Worm (Caenorhabditis elegans) whole organism, young adult: ENCODE measurements around the gene sra-32.

Experiments
- F10E7.11 ChIP-seq: sonication (generic microtip); optimal IDR thresholded peaks from 2 replicates; lab custom pipeline; 2017; ENCODE audit warnings: mild to moderate bottlenecking, missing genetic modification characterization, moderate library complexity, missing compliant biosample characterization
- F22D6.2 ChIP-seq: sonication (generic microtip); optimal IDR thresholded peaks from 2 replicates; lab custom pipeline; 2016; ENCODE audit warnings: mild to moderate bottlenecking, missing genetic modification characterization, missing compliant biosample characterization
- F23B12.7 ChIP-seq: sonication (generic microtip); optimal IDR thresholded peaks from 2 replicates; lab custom pipeline; 2017; ENCODE audit warnings: missing genetic modification characterization, mild to moderate bottlenecking, missing compliant biosample characterization, antibody characterized with exemption, moderate library complexity; ENCODE audit not compliant: insufficient read depth
- F33H1.4 ChIP-seq: fragments of 200-800 bp; sonication (Bioruptor generic); IDR thresholded peaks from 2 replicates; pipeline ENCODE4 v1.3.6; 2022; ENCODE audit warnings: missing genetic modification reagents, missing genetic modification characterization, missing compliant biosample characterization
- F39B2.1 ChIP-seq: fragments of 200-800 bp; sonication (Bioruptor generic); IDR thresholded peaks from 2 replicates; pipeline ENCODE4 v1.3.6; 2022; ENCODE audit warnings: missing genetic modification reagents, missing genetic modification characterization, missing compliant biosample characterization
- F52B5.7 ChIP-seq: sonication (generic microtip); optimal IDR thresholded peaks from 2 replicates; lab custom pipeline; 2016; ENCODE audit warnings: mild to moderate bottlenecking, missing genetic modification characterization, missing compliant biosample characterization
- F55B11.4 ChIP-seq: sonication (generic microtip); optimal IDR thresholded peaks from 2 replicates; lab custom pipeline; 2016; ENCODE audit warnings: missing compliant biosample characterization, missing genetic modification characterization, borderline replicate concordance; ENCODE audit not compliant: insufficient read depth
- K11D2.4 ChIP-seq: fragments of 200-800 bp; sonication (Bioruptor generic); IDR thresholded peaks from 2 replicates; pipeline ENCODE4 v1.3.6; 2022; ENCODE audit warnings: missing genetic modification reagents, missing genetic modification characterization, missing compliant biosample characterization
- T07F8.4 ChIP-seq: sonication (generic microtip); optimal IDR thresholded peaks from 2 replicates; lab custom pipeline; 2016; ENCODE audit warnings: mild to moderate bottlenecking, missing genetic modification characterization, moderate library complexity, missing compliant biosample characterization
- Y53F4B.3 ChIP-seq: fragments of 200-800 bp; sonication (Bioruptor generic); IDR thresholded peaks from 2 replicates; pipeline ENCODE4 v1.3.6; 2022; ENCODE audit warnings: missing genetic modification reagents, missing genetic modification characterization, missing compliant biosample characterization
- Y53G8AR.9 ChIP-seq: fragments of 200-800 bp; sonication (Bioruptor generic); conservative IDR thresholded peaks from 2 replicates; pipeline ENCODE4 v1.3.6; 2022; ENCODE audit warnings: missing genetic modification reagents, missing genetic modification characterization, missing compliant biosample characterization
- Y56A3A.18 ChIP-seq: fragments of 200-800 bp; sonication (Bioruptor generic); IDR thresholded peaks from 2 replicates; pipeline ENCODE4 v1.3.6; 2022; ENCODE audit warnings: missing genetic modification reagents, missing genetic modification characterization, missing compliant biosample characterization
- Y95B8A.8 ChIP-seq: fragments of 200-800 bp; sonication (Bioruptor generic); IDR thresholded peaks from 2 replicates; pipeline ENCODE4 v1.3.6; 2022; ENCODE audit warnings: missing genetic modification reagents, missing genetic modification characterization, missing compliant biosample characterization
- ZK185.1 ChIP-seq: sonication (generic microtip); optimal IDR thresholded peaks from 2 replicates; lab custom pipeline; 2016; ENCODE audit warnings: mild to moderate bottlenecking, missing genetic modification characterization, missing compliant biosample characterization; ENCODE audit not compliant: poor library complexity, severe bottlenecking
- athp-1 ChIP-seq: sonication (generic microtip); optimal IDR thresholded peaks from 2 replicates; lab custom pipeline; 2017; ENCODE audit warnings: mild to moderate bottlenecking, missing genetic modification characterization, missing compliant biosample characterization
- attf-6 ChIP-seq: fragments of 200-800 bp; sonication (Bioruptor generic); IDR thresholded peaks from 2 replicates; pipeline ENCODE4 v1.3.6; 2022; ENCODE audit warnings: missing genetic modification reagents, missing genetic modification characterization, missing compliant biosample characterization
- cebp-2 ChIP-seq: fragments of 200-800 bp; sonication (Bioruptor generic); IDR thresholded peaks from 2 replicates; pipeline ENCODE4 v1.3.6; 2022; ENCODE audit warnings: missing genetic modification characterization, missing compliant biosample characterization
- ceh-40 ChIP-seq: fragments of 200-800 bp; sonication (Bioruptor generic); IDR thresholded peaks from 2 replicates; pipeline ENCODE4 v1.3.6; 2022; ENCODE audit warnings: missing genetic modification characterization, missing compliant biosample characterization
- ceh-58 ChIP-seq: fragments of 200-800 bp; sonication (Bioruptor generic); IDR thresholded peaks from 2 replicates; pipeline ENCODE4 v1.3.6; 2022; ENCODE audit warnings: missing genetic modification characterization, missing compliant biosample characterization
- ceh-79 ChIP-seq: sonication (generic microtip); optimal IDR thresholded peaks from 2 replicates; lab custom pipeline; 2017; ENCODE audit warnings: mild to moderate bottlenecking, missing genetic modification characterization, missing compliant biosample characterization
- ceh-91 ChIP-seq: fragments of 200-800 bp; sonication (Bioruptor generic); IDR thresholded peaks from 2 replicates; pipeline ENCODE4 v1.3.6; 2022; ENCODE audit warnings: missing genetic modification reagents, missing genetic modification characterization, missing compliant biosample characterization
- chd-7 ChIP-seq: sonication (generic microtip); optimal IDR thresholded peaks from 2 replicates; lab custom pipeline; 2016; ENCODE audit warnings: mild to moderate bottlenecking, missing genetic modification characterization, moderate library complexity, missing compliant biosample characterization
- dpl-1 ChIP-seq: fragments of 150-350 bp; optimal IDR thresholded peaks from 2 replicates; lab custom pipeline; 2014; ENCODE audit warnings: missing biosample characterization, missing genetic modification reagents, missing genetic modification characterization
- egl-44 ChIP-seq: fragments of 200-800 bp; sonication (Bioruptor generic); IDR thresholded peaks from 2 replicates; pipeline ENCODE4 v1.3.6; 2022; ENCODE audit warnings: missing genetic modification reagents, missing genetic modification characterization, missing compliant biosample characterization
- hlh-26 ChIP-seq: fragments of 200-800 bp; sonication (Bioruptor generic); conservative IDR thresholded peaks from 2 replicates; pipeline ENCODE4 v1.3.6; 2022; ENCODE audit warnings: missing genetic modification reagents, missing genetic modification characterization, missing compliant biosample characterization
- hmg-20 ChIP-seq: fragments of 200-800 bp; sonication (Bioruptor generic); IDR thresholded peaks from 2 replicates; pipeline ENCODE4 v1.3.6; 2022; ENCODE audit warnings: missing genetic modification reagents, missing genetic modification characterization, missing compliant biosample characterization
- hsf-1 ChIP-seq: fragments of 200-800 bp; sonication (Bioruptor generic); IDR thresholded peaks from 2 replicates; pipeline ENCODE4 v1.3.6; 2022; ENCODE audit warnings: missing genetic modification reagents, missing genetic modification characterization, missing compliant biosample characterization
- lin-35 ChIP-seq, 3 experiments: fragments of 150-350 bp in 2 of 3; sonication (generic microtip) in 1 of 3; optimal IDR thresholded peaks; 2 replicates each; lab custom pipeline; 2014 to 2018; ENCODE audit warnings: missing biosample characterization in 3 of 3, missing genetic modification characterization in 3 of 3, missing genetic modification reagents in 3 of 3
- lin-40 ChIP-seq: sonication (generic microtip); optimal IDR thresholded peaks from 2 replicates; lab custom pipeline; 2016; ENCODE audit warnings: missing genetic modification characterization, mild to moderate bottlenecking, missing compliant biosample characterization, missing genotype, missing genetic modification reagents
- lir-1 ChIP-seq: fragments of 200-800 bp; sonication (Bioruptor generic); conservative IDR thresholded peaks from 2 replicates; pipeline ENCODE4 v1.3.6; 2022; ENCODE audit warnings: missing genetic modification reagents, missing genetic modification characterization, missing compliant biosample characterization
- madf-3 ChIP-seq: fragments of 200-800 bp; sonication (Bioruptor generic); IDR thresholded peaks from 2 replicates; pipeline ENCODE4 v1.3.6; 2022; ENCODE audit warnings: missing genetic modification reagents, missing genetic modification characterization, missing compliant biosample characterization
- nfya-2 ChIP-seq: fragments of 200-800 bp; sonication (Bioruptor generic); IDR thresholded peaks from 2 replicates; pipeline ENCODE4 v1.3.6; 2022; ENCODE audit warnings: missing genetic modification reagents, missing genetic modification characterization, missing compliant biosample characterization
- nhr-80 ChIP-seq: sonication (generic microtip); optimal IDR thresholded peaks from 2 replicates; lab custom pipeline; 2016; ENCODE audit warnings: missing genetic modification characterization, missing compliant biosample characterization
- pbrm-1 ChIP-seq: fragments of 200-800 bp; sonication (Bioruptor generic); IDR thresholded peaks from 2 replicates; pipeline ENCODE4 v1.3.6; 2022; ENCODE audit warnings: missing genetic modification reagents, missing genetic modification characterization, missing compliant biosample characterization
- rpc-1 ChIP-seq, 2 experiments: fragments of 150-350 bp in 1 of 2; sonication (generic microtip) in 1 of 2; optimal IDR thresholded peaks; 2 replicates each; lab custom pipeline; 2014 to 2018; ENCODE audit warnings: missing biosample characterization in 1 of 2, missing genetic modification characterization in 1 of 2, missing genetic modification reagents in 1 of 2, missing genotype in 1 of 2
- sdz-38 ChIP-seq: sonication (generic microtip); optimal IDR thresholded peaks from 2 replicates; lab custom pipeline; 2016; ENCODE audit warnings: missing genotype, missing genetic modification characterization, missing compliant biosample characterization
- snpc-4 ChIP-seq, 5 experiments: fragments of 150-350 bp in 1 of 5; sonication (generic microtip) in 4 of 5; optimal IDR thresholded peaks; 2 replicates each; lab custom pipeline; 2014 to 2018; ENCODE audit warnings: missing genetic modification characterization in 5 of 5, missing biosample characterization in 3 of 5, antibody characterized with exemption in 2 of 5, mild to moderate bottlenecking in 2 of 5, missing compliant biosample characterization in 2 of 5, missing genotype in 2 of 5, moderate library complexity in 2 of 5, missing genetic modification reagents in 1 of 5
- sptf-2 ChIP-seq: fragments of 200-800 bp; sonication (Bioruptor generic); optimal IDR thresholded peaks from 2 replicates; lab custom pipeline; 2018; ENCODE audit warnings: mild to moderate bottlenecking, missing genetic modification characterization, missing compliant biosample characterization
- unc-130 ChIP-seq: sonication (generic microtip); optimal IDR thresholded peaks from 2 replicates; lab custom pipeline; 2016; ENCODE audit warnings: missing genetic modification reagents, missing genetic modification characterization, missing compliant biosample characterization
- unc-62 ChIP-seq: fragments of 150-350 bp; optimal IDR thresholded peaks from 2 replicates; lab custom pipeline; 2014; ENCODE audit warnings: missing biosample characterization, missing genetic modification reagents, missing genetic modification characterization
- ztf-22 ChIP-seq: fragments of 200-800 bp; sonication (Bioruptor generic); optimal IDR thresholded peaks from 2 replicates; lab custom pipeline; 2018; ENCODE audit warnings: mild to moderate bottlenecking, missing genetic modification characterization, moderate library complexity, missing compliant biosample characterization
- ztf-26 ChIP-seq: sonication (generic microtip); optimal IDR thresholded peaks from 2 replicates; lab custom pipeline; 2017; ENCODE audit warnings: missing genetic modification characterization, missing compliant biosample characterization

sra-32 gene

DNA sequence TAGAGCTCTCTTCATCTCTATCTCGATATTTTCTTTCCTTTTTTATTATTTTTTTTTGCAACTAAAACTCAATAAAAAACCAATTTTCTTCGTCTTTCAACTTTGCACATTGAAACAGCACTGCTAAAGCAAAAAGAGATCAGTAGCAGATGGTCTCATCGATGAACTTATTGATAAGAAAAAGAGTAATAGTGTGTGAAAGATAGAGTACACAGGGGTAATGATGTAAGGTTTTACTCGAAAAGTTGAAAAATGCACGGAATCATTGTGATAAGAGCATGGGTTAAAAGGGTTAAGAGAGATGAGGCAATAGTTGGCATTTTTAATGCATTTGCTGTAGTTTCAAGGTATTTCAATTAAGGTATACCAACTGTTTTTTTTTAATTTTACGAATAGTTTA lies 20.3 kb upstream of the sra-32 start:
- TF ChIP-seq sdz-38 (tag; lab: Kevin White, UChicago) (no peak), ceh-79 (no peak), nhr-80 (tag; lab: Kevin White, UChicago) (peak; percentile 30), hsf-1 (GFP tag; lab: Robert Waterston, UW) (no peak)
- TF ChIP-seq, all 124 proteins: peak for 1

DNA sequence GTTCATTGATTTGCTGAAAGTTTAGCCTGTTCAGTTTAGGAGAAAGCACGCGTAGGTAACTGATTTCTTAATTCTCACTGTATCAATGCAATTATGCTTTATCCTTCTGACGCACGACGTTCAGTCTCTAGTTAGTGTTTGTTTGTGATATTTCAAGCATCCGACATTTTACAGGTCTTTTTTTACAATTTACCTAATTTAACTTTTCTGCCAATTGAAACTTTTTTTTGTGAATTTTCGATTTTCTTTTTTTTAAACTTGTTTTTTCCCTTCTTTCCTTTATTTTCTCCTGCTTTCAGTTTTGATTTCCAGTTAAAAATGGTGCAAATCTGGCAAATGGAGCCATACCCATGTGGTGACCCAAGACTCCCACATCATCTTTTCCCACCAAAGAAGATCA lies 19.0 kb upstream of the sra-32 start, which contains the start of gene K07E1.1:
TSS of gene K07E1.1 (plus strand) at position 301 of the 400 bp plus-strand sequence.
- TF ChIP-seq cebp-2: no peak
- TF ChIP-seq F10E7.11 (tag; lab: Kevin White, UChicago): no peak
- no peak for TF ChIP-seq Y53G8AR.9 (GFP tag; lab: Robert Waterston, UW)
- TF ChIP-seq dpl-1 (GFP tag; lab: Kevin White, UChicago): no peak
- no peak for TF ChIP-seq egl-44
- TF ChIP-seq pbrm-1 (GFP tag; lab: Robert Waterston, UW): no peak
- no peak for TF ChIP-seq ceh-91 (GFP tag; lab: Robert Waterston, UW)
- TF ChIP-seq unc-62 (GFP tag; lab: Kevin White, UChicago): no peak
- no peak for TF ChIP-seq F33H1.4
- no peak for TF ChIP-seq Y53F4B.3 (GFP tag; lab: Robert Waterston, UW)
- no peak for TF ChIP-seq sdz-38 (tag; lab: Kevin White, UChicago)
- no peak for TF ChIP-seq sptf-2

ce11 chrII:4549983-4550572 lies 18.3 kb upstream of the sra-32 start:
- TF ChIP-seq lir-1 (GFP tag; lab: Robert Waterston, UW): no peak
- TF ChIP-seq ztf-26: peak; percentile 3
- no peak for TF ChIP-seq T07F8.4 (tag; lab: Kevin White, UChicago)
- TF ChIP-seq F23B12.7 (tag; lab: Kevin White, UChicago): no peak
- TF ChIP-seq lin-35 (GFP tag; optimal IDR thresholded peaks at IDR 0.05; lab: Kevin White, UChicago): no peak
- TF ChIP-seq ZK185.1: no peak
- TF ChIP-seq rpc-1 (optimal IDR thresholded peaks at IDR 0.05; lab: Kevin White, UChicago): no peak
- TF ChIP-seq rpc-1 (tag; optimal IDR thresholded peaks at IDR 0.05; lab: Kevin White, UChicago): no peak
- no peak for TF ChIP-seq F52B5.7 (tag; lab: Kevin White, UChicago)

DNA sequence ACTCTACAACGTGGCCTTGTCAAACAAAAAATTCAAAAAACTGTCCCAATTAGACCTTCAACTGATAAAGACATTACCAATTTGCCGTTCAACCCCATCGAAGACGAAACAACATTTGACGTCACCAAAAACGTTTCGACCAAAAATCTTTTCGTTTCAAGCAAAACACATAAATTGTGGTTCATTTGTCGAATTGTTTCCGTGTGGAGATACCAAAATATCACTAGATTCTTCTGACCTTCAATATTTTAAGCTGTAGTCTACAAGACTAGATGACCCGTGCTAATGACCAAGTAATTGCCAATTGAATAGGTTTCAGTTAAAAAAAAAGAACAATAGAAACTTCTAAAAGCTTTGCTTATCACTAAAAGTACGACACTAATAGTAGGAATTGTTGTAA lies 16.6 kb upstream of the sra-32 start:
- no peak for TF ChIP-seq F39B2.1 (GFP tag; lab: Robert Waterston, UW)
- TF ChIP-seq nfya-2 (GFP tag; lab: Robert Waterston, UW): no peak
- no peak for TF ChIP-seq ceh-79
- TF ChIP-seq Y56A3A.18: no peak
- TF ChIP-seq K11D2.4 (GFP tag; lab: Robert Waterston, UW): no peak
- TF ChIP-seq F55B11.4 (tag; lab: Kevin White, UChicago): no peak

DNA sequence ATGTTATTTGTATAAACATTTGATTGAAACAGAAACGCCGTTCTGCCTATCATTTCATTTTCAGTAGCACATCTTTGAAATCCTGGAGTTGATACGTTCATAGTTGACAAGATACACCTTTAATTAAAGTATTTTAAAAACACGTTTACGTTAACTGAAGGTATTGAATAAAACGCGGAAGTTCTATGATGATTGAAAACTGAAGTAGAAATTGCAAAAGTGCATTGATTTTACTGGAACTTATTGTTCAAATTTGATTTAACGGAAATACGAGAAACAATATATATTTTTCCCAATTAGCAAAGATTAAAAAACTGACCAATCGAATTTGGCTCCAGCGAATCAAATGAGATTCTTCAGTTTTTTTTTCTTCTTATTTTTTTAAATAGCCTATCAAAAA lies 11.8 kb upstream of the sra-32 start, which contains the start of gene sra-34:
TSS of gene sra-34 (minus strand) at position 101 of the 400 bp plus-strand sequence.
- TF ChIP-seq F22D6.2 (tag; lab: Kevin White, UChicago) (no peak), Y95B8A.8 (GFP tag; lab: Robert Waterston, UW) (no peak), attf-6 (no peak), ceh-58 (GFP tag; lab: Robert Waterston, UW) (no peak), ceh-40 (GFP tag; lab: Robert Waterston, UW) (no peak), hmg-20 (GFP tag; lab: Robert Waterston, UW) (no peak), unc-130 (GFP tag; lab: Kevin White, UChicago) (no peak), athp-1 (tag; lab: Kevin White, UChicago) (no peak), madf-3 (GFP tag; lab: Robert Waterston, UW) (no peak), lin-40 (tag; lab: Kevin White, UChicago) (no peak), ztf-22 (no peak), snpc-4 (GFP tag; optimal IDR thresholded peaks at IDR 0.05; lab: Kevin White, UChicago) (no peak), snpc-4 (tag; optimal IDR thresholded peaks at IDR 0.05; lab: Kevin White, UChicago) (no peak), hlh-26 (GFP tag; lab: Robert Waterston, UW) (no peak), chd-7 (no peak)
